Worm (Caenorhabditis elegans): ENCODE data around the gene C49C8.6.

The C49C8.6 gene

ce11 chrIV:8620102-8620733 is 37.8 kb downstream of the C49C8.6 start, which contains the start of gene lin-49 (continued):
- TF ChIP-seq ztf-11 (tag; optimal IDR thresholded peaks at IDR 0.05) (no peak), C34F6.9 (tag; optimal IDR thresholded peaks at IDR 0.05) (peak; percentile 90), sma-3 (GFP tag; optimal IDR thresholded peaks at IDR 0.05) (peak; percentile 26), mab-5 (tag; optimal IDR thresholded peaks at IDR 0.05) (peak; percentile 12), mbf-1 (tag; optimal IDR thresholded peaks at IDR 0.05) (no peak), nhr-6 (tag; optimal IDR thresholded peaks at IDR 0.05) (peak; percentile 65), nhr-10 (tag; optimal IDR thresholded peaks at IDR 0.05) (no peak), nhr-12 (tag; optimal IDR thresholded peaks at IDR 0.05) (no peak)

ce11 chrIV:8618698-8619097 is 39.3 kb downstream of the C49C8.6 start, which contains the start of gene F42A9.8:
Gene F42A9.8, minus strand, starts transcription at chrIV:8618785.
- TF ChIP-seq unc-55 (GFP tag; optimal IDR thresholded peaks at IDR 0.05) (peak; percentile 46), lin-39 (tag; optimal IDR thresholded peaks at IDR 0.05) (no peak), C34F6.9 (tag; optimal IDR thresholded peaks at IDR 0.05) (peak; percentile 51), nhr-23 (tag; optimal IDR thresholded peaks at IDR 0.05) (no peak), lsy-2 (tag; optimal IDR thresholded peaks at IDR 0.05) (peak in 1 of 2 experiments; percentile 35)

- TF ChIP-seq ZK546.5 (tag; optimal IDR thresholded peaks at IDR 0.05): no peak
- TF ChIP-seq ama-1 (optimal IDR thresholded peaks at IDR 0.05): no peak
- no peak for TF ChIP-seq ceh-82 (tag; optimal IDR thresholded peaks at IDR 0.05)
- TF ChIP-seq ztf-11 (tag; optimal IDR thresholded peaks at IDR 0.05): no peak
- no peak for TF ChIP-seq nhr-10 (tag; optimal IDR thresholded peaks at IDR 0.05)
- no peak for TF ChIP-seq Y55F3AM.14 (GFP tag; optimal IDR thresholded peaks at IDR 0.05)
- no peak for TF ChIP-seq nhr-237 (tag; optimal IDR thresholded peaks at IDR 0.05)
- no peak for TF ChIP-seq gmeb-1 (tag; optimal IDR thresholded peaks at IDR 0.05)
- no peak for TF ChIP-seq lin-11 (tag; optimal IDR thresholded peaks at IDR 0.05)
- no peak for TF ChIP-seq R02D3.7 (tag; optimal IDR thresholded peaks at IDR 0.05)
- TF ChIP-seq F13H6.1 (tag; optimal IDR thresholded peaks at IDR 0.05): no peak
- TF ChIP-seq snpc-4 (tag; optimal IDR thresholded peaks at IDR 0.05): no peak
- no peak for TF ChIP-seq nhr-129 (tag; optimal IDR thresholded peaks at IDR 0.05)
- no peak for TF ChIP-seq lsy-2 (tag; optimal IDR thresholded peaks at IDR 0.05)
- no peak for TF ChIP-seq unc-39 (tag; optimal IDR thresholded peaks at IDR 0.05)
- TF ChIP-seq alr-1 (tag; optimal IDR thresholded peaks at IDR 0.05): no peak
- TF ChIP-seq egl-27 (tag; optimal IDR thresholded peaks at IDR 0.05): no peak
- TF ChIP-seq nhr-77 (tag; optimal IDR thresholded peaks at IDR 0.05): no peak
- no peak for TF ChIP-seq sma-9 (GFP tag; optimal IDR thresholded peaks at IDR 0.05)
- TF ChIP-seq sma-9 (tag; optimal IDR thresholded peaks at IDR 0.05): no peak
- no peak for TF ChIP-seq nhr-21 (tag; optimal IDR thresholded peaks at IDR 0.05)
Observed at ce11 chrIV:8617047-8617446, 41.0 kb downstream of the C49C8.6 start, which contains the start of the genes F42A9.7 and F42A9.3. Gene F42A9.7, minus strand, starts transcription at chrIV:8617147. Gene F42A9.3, plus strand, starts transcription at chrIV:8617260.

ce11 chrIV:8615314-8615713 is 42.7 kb downstream of the C49C8.6 start:
- TF ChIP-seq dmd-4 (tag; optimal IDR thresholded peaks at IDR 0.05): no peak
- no peak for TF ChIP-seq sma-9 (GFP tag; optimal IDR thresholded peaks at IDR 0.05)
- TF ChIP-seq sma-9 (tag; optimal IDR thresholded peaks at IDR 0.05): no peak
- TF ChIP-seq elt-1 (tag; optimal IDR thresholded peaks at IDR 0.05): no peak
- no peak for TF ChIP-seq ztf-1 (GFP tag; conservative IDR thresholded peaks at IDR 0.05)
- TF ChIP-seq elt-3 (tag; optimal IDR thresholded peaks at IDR 0.05): no peak
- no peak for TF ChIP-seq ztf-4 (tag; optimal IDR thresholded peaks at IDR 0.05)
- TF ChIP-seq nhr-129 (tag; optimal IDR thresholded peaks at IDR 0.05): no peak
- no peak for TF ChIP-seq ama-1 (optimal IDR thresholded peaks at IDR 0.05)
- TF ChIP-seq lin-13 (GFP tag; optimal IDR thresholded peaks at IDR 0.05): no peak
- TF ChIP-seq unc-62 (GFP tag; optimal IDR thresholded peaks at IDR 0.05): no peak
- TF ChIP-seq mab-5 (tag; optimal IDR thresholded peaks at IDR 0.05): no peak
- TF ChIP-seq skn-1 (tag; optimal IDR thresholded peaks at IDR 0.05): no peak
- TF ChIP-seq alr-1 (tag; optimal IDR thresholded peaks at IDR 0.05): no peak
- TF ChIP-seq ceh-82 (tag; optimal IDR thresholded peaks at IDR 0.05): no peak
- no peak for TF ChIP-seq snpc-4 (tag; optimal IDR thresholded peaks at IDR 0.05)
- TF ChIP-seq ceh-16 (tag; optimal IDR thresholded peaks at IDR 0.05): no peak
- TF ChIP-seq nhr-23 (tag; optimal IDR thresholded peaks at IDR 0.05): no peak
